Worm (Caenorhabditis elegans): Measurements from ENCODE around the gene F31F4.1.

Gene F31F4.1

ce11 chrV:728822-729493, 45.1 kb downstream of the F31F4.1 start (continued):
- no peak for TF ChIP-seq fkh-10 (GFP tag; optimal IDR thresholded peaks at IDR 0.05)
- peak; percentile 7 for TF ChIP-seq elt-2 (tag; optimal IDR thresholded peaks at IDR 0.05)
- TF ChIP-seq alr-1 (tag; optimal IDR thresholded peaks at IDR 0.05; ENCODE audit: borderline replicate concordance), result no peak
- peak; percentile 54 for TF ChIP-seq blmp-1 (tag; optimal IDR thresholded peaks at IDR 0.05)
- no peak for TF ChIP-seq unc-98 (GFP tag; IDR thresholded peaks at IDR 0.05)

- no peak for TF ChIP-seq mab-9 (GFP tag; IDR thresholded peaks at IDR 0.05)
- TF ChIP-seq nhr-19 (GFP tag; conservative IDR thresholded peaks at IDR 0.05), result peak; percentile 94
- no peak for TF ChIP-seq lin-15B (tag; optimal IDR thresholded peaks at IDR 0.05)
- no peak for TF ChIP-seq unc-62 (GFP tag; optimal IDR thresholded peaks at IDR 0.05)
- TF ChIP-seq unc-86 (tag; optimal IDR thresholded peaks at IDR 0.05), result no peak
- TF ChIP-seq mep-1 (tag; optimal IDR thresholded peaks at IDR 0.05), result peak; percentile 40
- no peak; the same call in 1 of the 2 replicates for TF ChIP-seq ceh-88 (GFP tag; IDR thresholded peaks at IDR 0.05)
- no peak for TF ChIP-seq lin-39 (tag; optimal IDR thresholded peaks at IDR 0.05)
- TF ChIP-seq pag-3 (tag; optimal IDR thresholded peaks at IDR 0.05; ENCODE audit: borderline replicate concordance, insufficient read depth), result no peak
- TF ChIP-seq fkh-8 (tag; optimal IDR thresholded peaks at IDR 0.05), result no peak
- peak in 1 of 2 experiments; percentile 6 for TF ChIP-seq efl-1 (optimal IDR thresholded peaks at IDR 0.05)
- TF ChIP-seq efl-1 (GFP tag; optimal IDR thresholded peaks at IDR 0.05 in 1 of 2), result no peak
- peak in 2 of 6 experiments; percentile 45 to 48 for TF ChIP-seq elt-3 (tag; optimal IDR thresholded peaks at IDR 0.05)
- no peak for TF ChIP-seq nhr-28 (tag; optimal IDR thresholded peaks at IDR 0.05)
- TF ChIP-seq xbp-1 (tag; optimal IDR thresholded peaks at IDR 0.05), result peak; percentile 5
- TF ChIP-seq ceh-63 (GFP tag; optimal IDR thresholded peaks at IDR 0.05), result no peak
- peak in 1 of 2 experiments; percentile 77 for TF ChIP-seq lin-35 (GFP tag; optimal IDR thresholded peaks at IDR 0.05)
- TF ChIP-seq hpl-2 (GFP tag; optimal IDR thresholded peaks at IDR 0.05), result no peak
- no peak for TF ChIP-seq nhr-84 (tag; optimal IDR thresholded peaks at IDR 0.05)
- no peak for TF ChIP-seq fkh-4 (tag; optimal IDR thresholded peaks at IDR 0.05; ENCODE audit: borderline replicate concordance)
- TF ChIP-seq mef-2 (tag; optimal IDR thresholded peaks at IDR 0.05), result no peak
- TF ChIP-seq sptf-1 (tag; optimal IDR thresholded peaks at IDR 0.05), result no peak
- TF ChIP-seq swsn-7 (tag; optimal IDR thresholded peaks at IDR 0.05), result peak; percentile 0
- no peak for TF ChIP-seq fkh-10 (GFP tag; optimal IDR thresholded peaks at IDR 0.05)
- TF ChIP-seq egl-13 (tag; optimal IDR thresholded peaks at IDR 0.05), result no peak
- TF ChIP-seq zag-1 (tag; optimal IDR thresholded peaks at IDR 0.05), result no peak
- TF ChIP-seq egl-27 (tag; optimal IDR thresholded peaks at IDR 0.05), result no peak
- TF ChIP-seq ztf-11 (tag; optimal IDR thresholded peaks at IDR 0.05), result peak in 1 of 2 experiments; percentile 32
- peak; percentile 59 for TF ChIP-seq ztf-4 (tag; optimal IDR thresholded peaks at IDR 0.05)
- peak; percentile 37 for TF ChIP-seq C04F5.9 (tag; optimal IDR thresholded peaks at IDR 0.05)
- TF ChIP-seq C34B4.2 (tag; optimal IDR thresholded peaks at IDR 0.05), result no peak
- no peak for TF ChIP-seq efl-3 (GFP tag; optimal IDR thresholded peaks at IDR 0.05)
- peak; percentile 44 for TF ChIP-seq rnt-1 (tag; optimal IDR thresholded peaks at IDR 0.05)
- TF ChIP-seq lir-3 (tag; optimal IDR thresholded peaks at IDR 0.05; ENCODE audit: poor library complexity), result peak; percentile 61
- TF ChIP-seq blmp-1 (tag; optimal IDR thresholded peaks at IDR 0.05), result peak; percentile 13
- TF ChIP-seq aha-1 (tag; optimal IDR thresholded peaks at IDR 0.05), result no peak
- TF ChIP-seq ets-5 (GFP tag; IDR thresholded peaks at IDR 0.05), result no peak
- no peak for TF ChIP-seq fos-1 (tag; optimal IDR thresholded peaks at IDR 0.05)
- TF ChIP-seq lsy-2 (tag; optimal IDR thresholded peaks at IDR 0.05), result peak; percentile 26 to 34
- TF ChIP-seq pax-3 (tag; optimal IDR thresholded peaks at IDR 0.05), result no peak
- peak; percentile 43 for TF ChIP-seq ama-1 (optimal IDR thresholded peaks at IDR 0.05)
- peak; percentile 75 for TF ChIP-seq nhr-20 (tag; optimal IDR thresholded peaks at IDR 0.05)
- peak; percentile 90 for TF ChIP-seq elt-2 (tag; optimal IDR thresholded peaks at IDR 0.05)
- no peak for TF ChIP-seq isw-1 (GFP tag; IDR thresholded peaks at IDR 0.05)
- no peak for TF ChIP-seq nhr-11 (tag; optimal IDR thresholded peaks at IDR 0.05)
- no peak for TF ChIP-seq dsc-1 (tag; optimal IDR thresholded peaks at IDR 0.05)
- no peak for TF ChIP-seq aly-2 (tag; optimal IDR thresholded peaks at IDR 0.05)
- no peak for TF ChIP-seq jun-1 (tag; optimal IDR thresholded peaks at IDR 0.05)
Observed at ce11 chrV:730216-730615, 46.4 kb downstream of the F31F4.1 start.
